Fruit fly (Drosophila melanogaster): ENCODE measurements around the gene Septin2.
A peak's percentile ranks its signal among the peaks of the same experiment; 100 is the strongest.

Septin2 gene

DNA sequence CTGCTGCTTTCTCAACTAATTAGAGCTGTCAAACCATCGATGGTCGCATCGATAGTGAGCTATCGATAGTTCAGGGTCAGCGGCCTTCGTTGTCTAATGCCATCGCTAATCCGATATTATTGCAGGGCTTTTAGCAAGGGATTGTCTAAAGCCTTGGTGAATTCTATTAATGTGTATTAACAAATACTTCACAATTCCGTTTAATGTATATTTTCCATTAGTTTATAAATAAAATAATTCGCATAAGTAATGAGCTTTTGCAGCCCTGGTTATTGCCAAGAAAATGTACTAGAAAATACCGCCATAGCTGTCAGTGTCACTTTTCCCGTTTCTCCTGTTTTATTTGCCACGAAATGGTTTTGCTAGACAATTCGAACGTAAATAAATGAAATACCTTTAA, 8.3 kb downstream of the Septin2 start, which contains the start of the genes EloB and Srp14:
Gene EloB, minus strand, starts transcription at position 35 of the 400 bp plus-strand sequence.
Gene Srp14, plus strand, starts transcription at position 300 of the 400 bp plus-strand sequence.
- TF ChIP-seq Eip93F (GFP tag; optimal IDR thresholded peaks at IDR 0.05) (peak; percentile 74), CG11762 (GFP tag; optimal IDR thresholded peaks at IDR 0.05; ENCODE audit: insufficient read depth) (peak; percentile 44), CG6854 (GFP tag; optimal IDR thresholded peaks at IDR 0.05) (no peak), Sox15 (GFP tag; optimal IDR thresholded peaks at IDR 0.05) (peak; percentile 52), vri (GFP tag; optimal IDR thresholded peaks at IDR 0.05) (no peak), CG6808 (GFP tag; optimal IDR thresholded peaks at IDR 0.05) (no peak), cyc (GFP tag; optimal IDR thresholded peaks at IDR 0.05) (peak; percentile 81), CG11294 (GFP tag; IDR thresholded peaks at IDR 0.05) (no peak), CG3919 (GFP tag; optimal IDR thresholded peaks at IDR 0.05) (no peak), CG10631 (GFP tag; optimal IDR thresholded peaks at IDR 0.05) (no peak), Hr4 (GFP tag; optimal IDR thresholded peaks at IDR 0.05) (no peak), CG16779 (tag; optimal IDR thresholded peaks at IDR 0.05) (no peak), Blimp-1 (GFP tag; optimal IDR thresholded peaks at IDR 0.05) (peak; percentile 31), CG3032 (tag; optimal IDR thresholded peaks at IDR 0.05) (peak; percentile 82), Sox14 (GFP tag; optimal IDR thresholded peaks at IDR 0.05) (peak; percentile 86), CG4318 (GFP tag; optimal IDR thresholded peaks at IDR 0.05) (no peak), acj6 (GFP tag; optimal IDR thresholded peaks at IDR 0.05) (peak; percentile 85), CG8632 (GFP tag; optimal IDR thresholded peaks at IDR 0.05) (peak; percentile 55), CG15336 (GFP tag; IDR thresholded peaks at IDR 0.05) (peak; percentile 61), CG1621 (tag; optimal IDR thresholded peaks at IDR 0.05) (peak; percentile 47), CG11902 (GFP tag; optimal IDR thresholded peaks at IDR 0.05) (peak; percentile 61), spab (GFP tag; optimal IDR thresholded peaks at IDR 0.05) (no peak), pdm3 (GFP tag; optimal IDR thresholded peaks at IDR 0.05) (no peak), CG10669 (GFP tag; optimal IDR thresholded peaks at IDR 0.05) (no peak), ss (GFP tag; optimal IDR thresholded peaks at IDR 0.05) (no peak), Eip75B (GFP tag; optimal IDR thresholded peaks at IDR 0.05) (peak; percentile 74), OdsH (GFP tag; optimal IDR thresholded peaks at IDR 0.05) (no peak), CG31627 (GFP tag; optimal IDR thresholded peaks at IDR 0.05) (peak; percentile 79), CG6792 (GFP tag; optimal IDR thresholded peaks at IDR 0.05) (peak; percentile 63), Ets96B (tag; optimal IDR thresholded peaks at IDR 0.05) (peak; percentile 67), CG34406 (GFP tag; optimal IDR thresholded peaks at IDR 0.05) (peak; percentile 60), Hr39 (GFP tag; optimal IDR thresholded peaks at IDR 0.05) (peak; percentile 85), Eip78C (GFP tag) (peak; percentile 93), Sox102F (GFP tag; optimal IDR thresholded peaks at IDR 0.05) (no peak), Met (GFP tag; optimal IDR thresholded peaks at IDR 0.05) (no peak), net (GFP tag; optimal IDR thresholded peaks at IDR 0.05) (no peak), Lpt (GFP tag; optimal IDR thresholded peaks at IDR 0.05) (peak; percentile 32), CG8319 (GFP tag; optimal IDR thresholded peaks at IDR 0.05) (peak; percentile 44), eg (GFP tag; IDR thresholded peaks at IDR 0.05) (peak; percentile 80), Smox (GFP tag; optimal IDR thresholded peaks at IDR 0.05) (no peak), topi (GFP tag; optimal IDR thresholded peaks at IDR 0.05) (peak; percentile 78), svp (GFP tag) (peak; percentile 96), CG32006 (GFP tag; optimal IDR thresholded peaks at IDR 0.05) (no peak), Hr38 (GFP tag; optimal IDR thresholded peaks at IDR 0.05) (no peak), CG6276 (GFP tag; optimal IDR thresholded peaks at IDR 0.05) (no peak), Gug (GFP tag; IDR thresholded peaks at IDR 0.05) (peak; percentile 55), CG6163 (GFP tag; IDR thresholded peaks at IDR 0.05) (peak; percentile 77), CG9139 (GFP tag; optimal IDR thresholded peaks at IDR 0.05) (no peak), salr (GFP tag; optimal IDR thresholded peaks at IDR 0.05) (no peak), fd59A (GFP tag; optimal IDR thresholded peaks at IDR 0.05) (peak; percentile 1), lz (GFP tag; optimal IDR thresholded peaks at IDR 0.05) (peak; percentile 84), dac (GFP tag; optimal IDR thresholded peaks at IDR 0.05) (no peak), fkh (GFP tag; optimal IDR thresholded peaks at IDR 0.05) (peak; percentile 59)
